Fruit fly (Drosophila melanogaster) whole organism, prepupa: ENCODE measurements around the gene trv.

Source experiments
- CG11762 ChIP-seq: fragments of 200-800 bp; sonication (Bioruptor generic); optimal IDR thresholded peaks from 3 replicates; lab custom pipeline; 2016; ENCODE audit warnings: missing biosample characterization, missing genetic modification characterization; ENCODE audit not compliant: insufficient read depth
- CG6808 ChIP-seq: fragments of 200-800 bp; sonication (Bioruptor generic); optimal IDR thresholded peaks from 3 replicates; lab custom pipeline; 2017; ENCODE audit warnings: missing biosample characterization, missing genetic modification characterization, mild to moderate bottlenecking, moderate library complexity, missing genetic modification reagents
- CG6854 ChIP-seq: fragments of 200-800 bp; sonication (Bioruptor generic); optimal IDR thresholded peaks from 2 replicates; lab custom pipeline; 2017; ENCODE audit warnings: missing biosample characterization, mild to moderate bottlenecking, missing genetic modification characterization
- Eip93F ChIP-seq: fragments of 200-800 bp; sonication (Bioruptor generic); optimal IDR thresholded peaks from 2 replicates; lab custom pipeline; 2016; ENCODE audit warnings: missing biosample characterization, mild to moderate bottlenecking, missing genetic modification characterization
- Ets96B ChIP-seq: fragments of 200-800 bp; optimal IDR thresholded peaks from 2 replicates; lab custom pipeline; 2019; ENCODE audit warnings: missing biosample characterization, mild to moderate bottlenecking, missing genetic modification characterization, moderate library complexity
- Sox14 ChIP-seq: fragments of 200-800 bp; sonication (Bioruptor generic); optimal IDR thresholded peaks from 3 replicates; lab custom pipeline; 2016; ENCODE audit warnings: missing biosample characterization, missing genetic modification characterization
- cyc ChIP-seq: fragments of 200-800 bp; sonication (Bioruptor generic); optimal IDR thresholded peaks from 3 replicates; lab custom pipeline; 2016; ENCODE audit warnings: missing biosample characterization, missing genetic modification characterization
- dsx ChIP-seq: fragments of 200-800 bp; optimal IDR thresholded peaks from 3 replicates; lab custom pipeline; 2019; ENCODE audit warnings: missing biosample characterization, mild to moderate bottlenecking, missing genetic modification characterization, moderate library complexity; ENCODE audit not compliant: poor library complexity, severe bottlenecking
- pdm3 ChIP-seq: fragments of 200-800 bp; sonication (Bioruptor generic); optimal IDR thresholded peaks from 3 replicates; lab custom pipeline; 2016; ENCODE audit warnings: missing biosample characterization, missing genetic modification characterization
- topi ChIP-seq: fragments of 200-800 bp; sonication (Bioruptor generic); optimal IDR thresholded peaks from 3 replicates; lab custom pipeline; 2016; ENCODE audit warnings: missing biosample characterization, missing genetic modification characterization

- TF ChIP-seq Eip93F, result no peak
- no peak for TF ChIP-seq dsx
- peak; percentile 4 for TF ChIP-seq topi
- TF ChIP-seq CG6808, result no peak
- TF ChIP-seq Sox14 (GFP tag; lab: Kevin White, UChicago), result peak; percentile 2
- peak; percentile 6 for TF ChIP-seq pdm3 (GFP tag; lab: Kevin White, UChicago)
- TF ChIP-seq cyc (GFP tag; lab: Kevin White, UChicago), result peak; percentile 16
- no peak for TF ChIP-seq CG11762
- TF ChIP-seq CG6854 (GFP tag; lab: Kevin White, UChicago), result no peak
- TF ChIP-seq Ets96B (tag; lab: Kevin White, UChicago), result peak; percentile 38
These were observed 90.4 kb downstream of the trv start for dm6 chr3R:28116798-28117197.
